Worm (Caenorhabditis elegans): ENCODE results near the gene srh-37.

Gene srh-37

DNA sequence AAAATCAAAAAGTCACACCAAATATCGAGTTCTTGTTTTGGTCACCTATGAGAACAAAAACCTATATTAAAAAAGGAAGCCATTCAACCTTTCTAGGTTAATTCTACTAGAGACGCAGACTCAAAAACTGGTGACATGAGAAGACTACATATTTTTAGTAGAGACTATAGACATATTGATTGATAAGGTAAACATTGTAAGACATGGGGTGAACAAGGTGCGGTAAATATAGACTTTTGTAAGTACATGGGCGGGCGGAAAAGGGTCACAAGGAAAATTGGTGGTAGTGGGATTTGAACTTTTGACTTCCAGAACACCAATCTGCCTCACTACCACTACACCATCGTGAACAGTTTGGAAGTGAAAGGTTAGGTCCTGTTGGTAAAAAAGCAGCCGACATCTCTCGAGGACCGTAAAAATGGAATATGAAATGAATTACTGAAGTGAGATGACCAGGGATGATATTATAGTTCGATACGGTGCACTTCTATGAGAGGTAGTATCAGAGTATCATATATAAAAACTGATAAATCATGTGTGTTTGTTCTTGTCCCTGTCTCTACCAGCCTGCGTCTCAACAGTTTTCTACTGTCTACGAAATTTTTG lies 27.9 kb downstream of the srh-37 start, which contains the start of gene nhr-212:
Gene nhr-212, plus strand, starts transcription at position 573 of the 606 bp plus-strand sequence.
- no peak for TF ChIP-seq aly-1 (tag; optimal IDR thresholded peaks at IDR 0.05)
- no peak for TF ChIP-seq B0310.2 (tag; optimal IDR thresholded peaks at IDR 0.05)
- no peak for TF ChIP-seq hnd-1 (tag; optimal IDR thresholded peaks at IDR 0.05)
- no peak for TF ChIP-seq ama-1 (optimal IDR thresholded peaks at IDR 0.05)
- no peak for TF ChIP-seq F13C5.2 (tag; optimal IDR thresholded peaks at IDR 0.05)
- TF ChIP-seq ceh-13 (GFP tag; optimal IDR thresholded peaks at IDR 0.05), result no peak
- no peak for TF ChIP-seq tbx-11 (GFP tag; IDR thresholded peaks at IDR 0.05)

ce11 chrV:483289-483795 lies 29.0 kb downstream of the srh-37 start, which contains the start of gene nhr-130:
nhr-130 (minus strand) TSS chrV:483339.
- TF ChIP-seq tbx-37 (GFP tag; conservative IDR thresholded peaks at IDR 0.05) (no peak), B0310.2 (tag; optimal IDR thresholded peaks at IDR 0.05) (no peak), aly-1 (tag; optimal IDR thresholded peaks at IDR 0.05) (no peak), hmg-4 (GFP tag; optimal IDR thresholded peaks at IDR 0.05) (no peak), hnd-1 (tag; optimal IDR thresholded peaks at IDR 0.05) (no peak), F13C5.2 (tag; optimal IDR thresholded peaks at IDR 0.05) (no peak), tra-4 (tag; optimal IDR thresholded peaks at IDR 0.05) (no peak), pes-1 (GFP tag; IDR thresholded peaks at IDR 0.05) (no peak), ama-1 (optimal IDR thresholded peaks at IDR 0.05) (no peak), ceh-36 (tag; optimal IDR thresholded peaks at IDR 0.05) (no peak), scrt-1 (GFP tag; IDR thresholded peaks at IDR 0.05) (no peak), flt-1 (GFP tag; IDR thresholded peaks at IDR 0.05) (no peak), tbx-11 (GFP tag; IDR thresholded peaks at IDR 0.05) (no peak), ceh-13 (GFP tag; optimal IDR thresholded peaks at IDR 0.05) (no peak), ets-7 (tag; optimal IDR thresholded peaks at IDR 0.05) (no peak), hmbx-1 (tag; optimal IDR thresholded peaks at IDR 0.05) (no peak), sea-1 (GFP tag; conservative IDR thresholded peaks at IDR 0.05) (no peak)

ce11 chrV:482860-483259 lies 29.5 kb downstream of the srh-37 start:
- TF ChIP-seq tbx-37 (GFP tag; conservative IDR thresholded peaks at IDR 0.05) (no peak), flt-1 (GFP tag; IDR thresholded peaks at IDR 0.05) (no peak), ama-1 (optimal IDR thresholded peaks at IDR 0.05) (no peak), pes-1 (GFP tag; IDR thresholded peaks at IDR 0.05) (no peak), ceh-13 (GFP tag; optimal IDR thresholded peaks at IDR 0.05) (no peak), tbx-11 (GFP tag; IDR thresholded peaks at IDR 0.05) (no peak), aly-1 (tag; optimal IDR thresholded peaks at IDR 0.05) (no peak), hmg-4 (GFP tag; optimal IDR thresholded peaks at IDR 0.05) (no peak), scrt-1 (GFP tag; IDR thresholded peaks at IDR 0.05) (no peak), ets-7 (tag; optimal IDR thresholded peaks at IDR 0.05) (no peak), ceh-36 (tag; optimal IDR thresholded peaks at IDR 0.05) (no peak), tra-4 (tag; optimal IDR thresholded peaks at IDR 0.05) (no peak)

ce11 chrV:479046-479445 lies 33.3 kb downstream of the srh-37 start:
- no peak for TF ChIP-seq flt-1 (GFP tag; IDR thresholded peaks at IDR 0.05)
- TF ChIP-seq hmg-4 (GFP tag; optimal IDR thresholded peaks at IDR 0.05), result no peak
- no peak for TF ChIP-seq ets-7 (tag; optimal IDR thresholded peaks at IDR 0.05)
- TF ChIP-seq scrt-1 (GFP tag; IDR thresholded peaks at IDR 0.05), result no peak
- TF ChIP-seq B0310.2 (tag; optimal IDR thresholded peaks at IDR 0.05), result no peak
- no peak for TF ChIP-seq F13C5.2 (tag; optimal IDR thresholded peaks at IDR 0.05)
- TF ChIP-seq tbx-37 (GFP tag; conservative IDR thresholded peaks at IDR 0.05), result no peak
- no peak for TF ChIP-seq ama-1 (optimal IDR thresholded peaks at IDR 0.05)

ce11 chrV:477664-478212 lies 34.6 kb downstream of the srh-37 start, which contains the start of gene nhr-55:
nhr-55 (plus strand) TSS chrV:478162.
- TF ChIP-seq ceh-13 (GFP tag; optimal IDR thresholded peaks at IDR 0.05) (no peak), flt-1 (GFP tag; IDR thresholded peaks at IDR 0.05) (no peak), ceh-36 (tag; optimal IDR thresholded peaks at IDR 0.05) (no peak), aly-1 (tag; optimal IDR thresholded peaks at IDR 0.05) (no peak), hmbx-1 (tag; optimal IDR thresholded peaks at IDR 0.05) (no peak), hnd-1 (tag; optimal IDR thresholded peaks at IDR 0.05) (no peak), hmg-4 (GFP tag; optimal IDR thresholded peaks at IDR 0.05) (no peak), sea-1 (GFP tag; conservative IDR thresholded peaks at IDR 0.05) (no peak), ama-1 (optimal IDR thresholded peaks at IDR 0.05) (no peak), F13C5.2 (tag; optimal IDR thresholded peaks at IDR 0.05) (no peak), scrt-1 (GFP tag; IDR thresholded peaks at IDR 0.05) (no peak), ets-7 (tag; optimal IDR thresholded peaks at IDR 0.05) (no peak), tra-4 (tag; optimal IDR thresholded peaks at IDR 0.05) (no peak)

DNA sequence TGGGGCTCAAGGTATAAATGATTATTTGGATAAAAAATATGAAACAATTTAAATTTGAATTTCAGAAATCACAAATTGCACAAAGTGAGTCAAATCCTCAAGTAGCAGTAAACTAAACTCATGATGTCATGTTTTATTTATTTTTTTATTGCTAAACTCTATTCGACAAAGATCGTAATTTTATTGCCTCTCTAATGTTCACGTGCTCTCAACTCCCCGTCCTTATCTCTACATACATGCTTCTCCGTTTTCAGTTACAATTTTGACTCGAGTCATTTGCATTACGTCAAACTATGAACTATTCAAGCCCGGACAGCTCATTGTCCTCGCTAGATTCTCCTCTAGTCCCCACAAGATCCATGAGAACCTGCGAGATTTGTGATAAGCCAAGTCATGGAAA lies 37.8 kb downstream of the srh-37 start, which contains the start of gene nhr-99:
Gene nhr-99, plus strand, starts transcription at position 263 of the 400 bp plus-strand sequence.
- TF ChIP-seq hmg-4 (GFP tag; optimal IDR thresholded peaks at IDR 0.05) (no peak), tbx-37 (GFP tag; conservative IDR thresholded peaks at IDR 0.05) (no peak), tbx-11 (GFP tag; IDR thresholded peaks at IDR 0.05) (no peak), scrt-1 (GFP tag; IDR thresholded peaks at IDR 0.05) (no peak)

ce11 chrV:472589-472988 lies 39.7 kb downstream of the srh-37 start, which contains the start of gene srt-31:
srt-31 (plus strand) TSS chrV:472889.
- TF ChIP-seq sea-1 (GFP tag; conservative IDR thresholded peaks at IDR 0.05), result no peak
- TF ChIP-seq ceh-13 (GFP tag; optimal IDR thresholded peaks at IDR 0.05), result no peak
- no peak for TF ChIP-seq ets-7 (tag; optimal IDR thresholded peaks at IDR 0.05)
- no peak for TF ChIP-seq tra-4 (tag; optimal IDR thresholded peaks at IDR 0.05)
- TF ChIP-seq hmbx-1 (tag; optimal IDR thresholded peaks at IDR 0.05), result no peak
- no peak for TF ChIP-seq F13C5.2 (tag; optimal IDR thresholded peaks at IDR 0.05)
- no peak for TF ChIP-seq flt-1 (GFP tag; IDR thresholded peaks at IDR 0.05)
- no peak for TF ChIP-seq pes-1 (GFP tag; IDR thresholded peaks at IDR 0.05)
- no peak for TF ChIP-seq ama-1 (optimal IDR thresholded peaks at IDR 0.05)
- TF ChIP-seq tbx-37 (GFP tag; conservative IDR thresholded peaks at IDR 0.05), result no peak
- no peak for TF ChIP-seq tbx-11 (GFP tag; IDR thresholded peaks at IDR 0.05)
- no peak for TF ChIP-seq B0310.2 (tag; optimal IDR thresholded peaks at IDR 0.05)
- TF ChIP-seq hmg-4 (GFP tag; optimal IDR thresholded peaks at IDR 0.05), result no peak

Data from whole organism, early embryonic.